Worm (Caenorhabditis elegans): ENCODE results near the gene abu-15.

abu-15 gene

DNA sequence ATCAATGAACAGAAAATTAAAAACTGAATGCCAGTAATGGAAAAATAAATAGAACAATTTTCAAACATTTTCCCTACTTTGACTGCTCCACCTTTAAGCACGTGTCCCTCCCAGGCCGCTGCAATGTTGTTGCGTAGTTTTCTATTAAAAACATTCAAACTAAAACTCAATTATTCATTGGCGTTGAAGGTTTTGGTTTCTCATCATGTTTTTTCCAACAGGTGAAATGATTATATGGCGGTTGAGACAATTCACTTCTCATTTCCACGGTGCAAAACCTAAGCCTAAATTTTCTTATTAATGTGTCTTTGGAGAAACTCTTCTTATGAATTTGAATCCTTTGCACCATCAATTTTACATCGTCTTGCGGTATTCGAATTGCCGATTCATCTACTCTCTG is 7.5 kb upstream of the abu-15 start, which contains the start of gene srh-130:
Gene srh-130, plus strand, starts transcription at position 301 of the 400 bp plus-strand sequence.
- TF ChIP-seq syd-9 (tag; optimal IDR thresholded peaks at IDR 0.05) (no peak), ceh-14 (tag; optimal IDR thresholded peaks at IDR 0.05) (no peak), ztf-16 (tag; optimal IDR thresholded peaks at IDR 0.05) (no peak), pax-1 (tag; optimal IDR thresholded peaks at IDR 0.05) (no peak), sox-4 (tag; optimal IDR thresholded peaks at IDR 0.05) (no peak), hlh-8 (tag; optimal IDR thresholded peaks at IDR 0.05) (no peak), pat-9 (tag; optimal IDR thresholded peaks at IDR 0.05) (no peak), ceh-31 (tag; optimal IDR thresholded peaks at IDR 0.05) (no peak), elt-4 (tag; optimal IDR thresholded peaks at IDR 0.05) (no peak), sdc-2 (tag; optimal IDR thresholded peaks at IDR 0.05) (no peak), nhr-11 (tag; optimal IDR thresholded peaks at IDR 0.05) (no peak), C08G9.2 (tag; optimal IDR thresholded peaks at IDR 0.05) (no peak), hlh-30 (tag; optimal IDR thresholded peaks at IDR 0.05; ENCODE audit: insufficient read depth) (no peak), mec-3 (tag; optimal IDR thresholded peaks at IDR 0.05; ENCODE audit: borderline replicate concordance) (no peak), ceh-19 (GFP tag; optimal IDR thresholded peaks at IDR 0.05) (no peak), tbx-2 (tag; optimal IDR thresholded peaks at IDR 0.05) (no peak), ceh-30 (tag; optimal IDR thresholded peaks at IDR 0.05) (no peak)

DNA sequence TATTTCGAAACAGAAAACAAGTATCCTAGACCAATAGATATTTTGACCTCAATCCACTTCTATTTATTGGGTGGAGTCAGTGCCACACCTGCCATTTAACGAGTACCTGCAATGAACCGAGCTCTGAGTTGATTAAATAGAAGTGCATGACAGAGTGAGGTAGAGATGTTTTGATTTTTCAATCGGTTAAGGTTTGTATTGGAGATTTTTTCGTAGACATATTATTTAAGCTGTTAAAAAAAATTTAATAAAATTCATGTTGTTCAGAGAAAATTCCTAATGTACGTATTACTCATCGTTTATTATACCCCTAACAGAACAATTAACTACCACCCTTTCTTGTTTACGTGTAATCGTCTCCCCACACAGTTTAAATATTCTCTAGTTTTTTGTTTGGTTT is 2.9 kb upstream of the abu-15 start, which contains the start of gene srx-38:
Gene srx-38, minus strand, starts transcription at position 101 of the 400 bp plus-strand sequence.
- TF ChIP-seq nhr-232 (tag; optimal IDR thresholded peaks at IDR 0.05) (no peak), hlh-6 (tag; optimal IDR thresholded peaks at IDR 0.05) (no peak), dve-1 (tag; optimal IDR thresholded peaks at IDR 0.05) (no peak), hlh-30 (tag; optimal IDR thresholded peaks at IDR 0.05; ENCODE audit: insufficient read depth) (no peak), fkh-10 (GFP tag; optimal IDR thresholded peaks at IDR 0.05) (no peak), elt-2 (tag; optimal IDR thresholded peaks at IDR 0.05) (no peak), ceh-6 (GFP tag; optimal IDR thresholded peaks at IDR 0.05) (no peak), ref-2 (tag; optimal IDR thresholded peaks at IDR 0.05) (no peak), F13H6.1 (tag; optimal IDR thresholded peaks at IDR 0.05) (no peak), dmd-4 (tag; optimal IDR thresholded peaks at IDR 0.05; ENCODE audit: borderline replicate concordance) (no peak), tbx-2 (tag; optimal IDR thresholded peaks at IDR 0.05) (no peak), ceh-48 (tag; optimal IDR thresholded peaks at IDR 0.05) (no peak), K09A11.1 (tag; optimal IDR thresholded peaks at IDR 0.05; ENCODE audit: insufficient read depth) (no peak), ceh-2 (tag; optimal IDR thresholded peaks at IDR 0.05) (no peak), hlh-8 (tag; optimal IDR thresholded peaks at IDR 0.05) (no peak)

ce11 chrV:5157660-5158059 is 742 bp upstream of the abu-15 start, which contains the start of gene srx-39:
srx-39 (minus strand) TSS chrV:5157760.
- TF ChIP-seq sox-4 (tag; optimal IDR thresholded peaks at IDR 0.05) (no peak), ceh-31 (tag; optimal IDR thresholded peaks at IDR 0.05) (no peak), npax-4 (tag; optimal IDR thresholded peaks at IDR 0.05) (no peak), ztf-16 (tag; optimal IDR thresholded peaks at IDR 0.05) (no peak), dmd-4 (tag; optimal IDR thresholded peaks at IDR 0.05; ENCODE audit: borderline replicate concordance) (no peak), tbx-7 (tag; optimal IDR thresholded peaks at IDR 0.05) (no peak), mec-3 (tag; optimal IDR thresholded peaks at IDR 0.05; ENCODE audit: borderline replicate concordance) (no peak), madf-2 (tag; optimal IDR thresholded peaks at IDR 0.05) (no peak), zip-5 (tag; optimal IDR thresholded peaks at IDR 0.05) (no peak), lim-6 (tag; optimal IDR thresholded peaks at IDR 0.05) (no peak), hlh-8 (tag; optimal IDR thresholded peaks at IDR 0.05) (no peak), ref-2 (tag; optimal IDR thresholded peaks at IDR 0.05) (no peak)

DNA sequence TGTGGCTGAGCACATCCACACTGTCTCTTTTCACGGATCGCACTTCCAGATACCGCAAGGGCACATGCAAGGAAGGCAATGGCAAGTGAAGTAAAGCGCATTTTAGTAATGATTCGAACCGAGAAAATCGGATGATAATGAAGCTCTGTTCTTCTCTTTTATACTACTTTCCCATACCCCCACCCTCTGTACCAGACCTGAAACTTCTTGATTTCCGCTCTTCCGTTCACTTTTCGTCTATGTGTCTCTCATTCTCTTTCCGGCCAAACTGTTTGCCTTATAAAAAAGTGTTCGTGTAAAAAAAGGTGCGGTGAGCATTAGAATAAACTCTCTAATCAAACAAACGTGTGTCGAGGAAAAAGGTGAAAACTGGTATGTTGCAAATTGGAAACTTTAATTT is 3.4 kb downstream of the abu-15 start, which contains the start of gene abu-6:
Gene abu-6, minus strand, starts transcription at position 101 of the 400 bp plus-strand sequence.
- no peak for TF ChIP-seq sox-2 (GFP tag; IDR thresholded peaks at IDR 0.05)

- TF ChIP-seq unc-3 (GFP tag; conservative IDR thresholded peaks at IDR 0.05) = no peak
- no peak for TF ChIP-seq unc-3 (tag; optimal IDR thresholded peaks at IDR 0.05)
- TF ChIP-seq fax-1 (tag; optimal IDR thresholded peaks at IDR 0.05) = no peak
- no peak for TF ChIP-seq tbx-2 (tag; optimal IDR thresholded peaks at IDR 0.05)
- TF ChIP-seq ceh-31 (tag; optimal IDR thresholded peaks at IDR 0.05) = no peak
- TF ChIP-seq unc-55 (GFP tag; optimal IDR thresholded peaks at IDR 0.05) = no peak
- TF ChIP-seq syd-9 (tag; optimal IDR thresholded peaks at IDR 0.05) = no peak
- TF ChIP-seq ceh-9 (tag; optimal IDR thresholded peaks at IDR 0.05) = no peak
- no peak for TF ChIP-seq elt-2 (tag; optimal IDR thresholded peaks at IDR 0.05)
- no peak for TF ChIP-seq ama-1 (optimal IDR thresholded peaks at IDR 0.05)
- no peak for TF ChIP-seq F13H6.1 (tag; optimal IDR thresholded peaks at IDR 0.05)
- no peak for TF ChIP-seq ceh-14 (tag; optimal IDR thresholded peaks at IDR 0.05)
- TF ChIP-seq madf-2 (tag; optimal IDR thresholded peaks at IDR 0.05) = no peak
- TF ChIP-seq ceh-22 (tag; optimal IDR thresholded peaks at IDR 0.05) = no peak
These were observed 6.3 kb downstream of the abu-15 start, which contains the start of gene abu-7 for ce11 chrV:5164682-5165081. abu-7 (minus strand) TSS chrV:5164782.
